3 fruit fly cellular contexts compared by ENCODE assay signal in genomic region chr2L:7207660-7208059, dm6.
TF ChIP-seq lines count a peak whose summit lies in the region.

No protein-coding gene starts in this region.

- TF ChIP-seq CTCF in whole organism, embryonic (GFP tag; optimal IDR thresholded peaks at IDR 0.05; lab: Kevin White, UChicago): no peak

TF ChIP-seq in whole organism, embryonic, 481 proteins besides CTCF, POLR2A, EP300 and RAD21:
- TF ChIP-seq CG10274 (GFP tag; optimal IDR thresholded peaks at IDR 0.05; lab: Kevin White, UChicago): no peak
- no peak for TF ChIP-seq CG6854 (GFP tag; optimal IDR thresholded peaks at IDR 0.05; lab: Kevin White, UChicago)
- TF ChIP-seq nom (GFP tag; optimal IDR thresholded peaks at IDR 0.05; lab: Kevin White, UChicago): peak; percentile 88
- no peak for TF ChIP-seq CG34422 (GFP tag; IDR thresholded peaks at IDR 0.05; lab: Robert Waterston, UW)
- no peak for TF ChIP-seq CG7963 (GFP tag; IDR thresholded peaks at IDR 0.05; lab: Robert Waterston, UW; ENCODE audit: partially characterized antibody)
- peak in 1 of 2 experiments; percentile 41 for TF ChIP-seq bsh (GFP tag; optimal IDR thresholded peaks at IDR 0.05; lab: Kevin White, UChicago)
- TF ChIP-seq sqz (GFP tag; optimal IDR thresholded peaks at IDR 0.05; lab: Kevin White, UChicago): no peak
- TF ChIP-seq hb (GFP tag; IDR thresholded peaks at IDR 0.05; lab: Robert Waterston, UW; ENCODE audit: partially characterized antibody): no peak
- TF ChIP-seq sens (GFP tag; lab: Kevin White, UChicago): no peak
- TF ChIP-seq CG7839 (tag; optimal IDR thresholded peaks at IDR 0.05; lab: Kevin White, UChicago): no peak
- TF ChIP-seq Drgx (GFP tag; IDR thresholded peaks at IDR 0.05; lab: Robert Waterston, UW): peak; percentile 33; the same call in 1 of the 2 replicates
- TF ChIP-seq zfh2 (GFP tag; optimal IDR thresholded peaks at IDR 0.05; lab: Kevin White, UChicago): no peak
- no peak for TF ChIP-seq CG31224 (GFP tag; IDR thresholded peaks at IDR 0.05; lab: Robert Waterston, UW)

TF ChIP-seq in whole organism, prepupa, 60 proteins besides CTCF, POLR2A, EP300 and RAD21:
- TF ChIP-seq CG6276 (GFP tag; optimal IDR thresholded peaks at IDR 0.05; lab: Kevin White, UChicago) (peak; percentile 59), CG31627 (GFP tag; optimal IDR thresholded peaks at IDR 0.05; lab: Kevin White, UChicago) (no peak), CG4318 (GFP tag; optimal IDR thresholded peaks at IDR 0.05; lab: Kevin White, UChicago) (no peak), CG10631 (GFP tag; optimal IDR thresholded peaks at IDR 0.05; lab: Kevin White, UChicago) (no peak), Eip78C (GFP tag; lab: Kevin White, UChicago) (peak; percentile 39), eg (GFP tag; IDR thresholded peaks at IDR 0.05; lab: Robert Waterston, UW) (no peak), spab (GFP tag; optimal IDR thresholded peaks at IDR 0.05; lab: Kevin White, UChicago) (peak; percentile 27), CG6808 (GFP tag; optimal IDR thresholded peaks at IDR 0.05; lab: Kevin White, UChicago) (peak; percentile 64), Eip93F (GFP tag; optimal IDR thresholded peaks at IDR 0.05; lab: Kevin White, UChicago) (no peak), vri (GFP tag; optimal IDR thresholded peaks at IDR 0.05; lab: Kevin White, UChicago) (no peak), CG15336 (GFP tag; IDR thresholded peaks at IDR 0.05; lab: Robert Waterston, UW) (no peak), CG11762 (GFP tag; optimal IDR thresholded peaks at IDR 0.05; lab: Kevin White, UChicago; ENCODE audit: insufficient read depth) (no peak), Sox14 (GFP tag; optimal IDR thresholded peaks at IDR 0.05; lab: Kevin White, UChicago) (no peak), fkh (GFP tag; optimal IDR thresholded peaks at IDR 0.05; lab: Kevin White, UChicago) (no peak), Sox15 (GFP tag; optimal IDR thresholded peaks at IDR 0.05; lab: Kevin White, UChicago) (no peak), svp (GFP tag; lab: Kevin White, UChicago) (peak; percentile 83), Smox (GFP tag; optimal IDR thresholded peaks at IDR 0.05; lab: Kevin White, UChicago) (no peak), CG6854 (GFP tag; optimal IDR thresholded peaks at IDR 0.05; lab: Kevin White, UChicago) (peak; percentile 6), ss (GFP tag; optimal IDR thresholded peaks at IDR 0.05; lab: Kevin White, UChicago) (peak; percentile 55 to 70), CG16779 (tag; optimal IDR thresholded peaks at IDR 0.05; lab: Kevin White, UChicago) (peak; percentile 43), OdsH (GFP tag; optimal IDR thresholded peaks at IDR 0.05; lab: Kevin White, UChicago) (no peak), lz (GFP tag; optimal IDR thresholded peaks at IDR 0.05; lab: Kevin White, UChicago) (no peak), CG3919 (GFP tag; optimal IDR thresholded peaks at IDR 0.05; lab: Kevin White, UChicago) (no peak), CG9139 (GFP tag; optimal IDR thresholded peaks at IDR 0.05; lab: Kevin White, UChicago) (peak; percentile 71), fd85E (GFP tag; optimal IDR thresholded peaks at IDR 0.05; lab: Kevin White, UChicago) (no peak)

TF ChIP-seq in whole organism, pupa, 21 proteins besides CTCF, POLR2A, EP300 and RAD21:
- peak; percentile 69 for TF ChIP-seq gl (tag; optimal IDR thresholded peaks at IDR 0.05; lab: Kevin White, UChicago)
- TF ChIP-seq CG32121 (GFP tag; IDR thresholded peaks at IDR 0.05; lab: Robert Waterston, UW): 0 out of 2 replicates have a peak, but pooled peaks have one; percentile 19
- peak; percentile 11 for TF ChIP-seq CG17806 (tag; optimal IDR thresholded peaks at IDR 0.05; lab: Kevin White, UChicago)
- TF ChIP-seq Pif1A (GFP tag; optimal IDR thresholded peaks at IDR 0.05; lab: Kevin White, UChicago): no peak
- no peak for TF ChIP-seq CG15710 (tag; optimal IDR thresholded peaks at IDR 0.05; lab: Kevin White, UChicago)
- peak; percentile 16 for TF ChIP-seq EcR (GFP tag; optimal IDR thresholded peaks at IDR 0.05; lab: Kevin White, UChicago)
- TF ChIP-seq D1 (tag; optimal IDR thresholded peaks at IDR 0.05; lab: Kevin White, UChicago): no peak
- TF ChIP-seq CG8301 (tag; optimal IDR thresholded peaks at IDR 0.05; lab: Kevin White, UChicago): no peak
- peak; percentile 51; the same call in 1 of the 3 replicates for TF ChIP-seq CG4496 (GFP tag; IDR thresholded peaks at IDR 0.05; lab: Robert Waterston, UW)
TF ChIP-seq in whole organism, pupa: peak in this region for 5.

Comparison
In these comparisons a context has a peak if more than half of its experiments do, and no peak if none do; other contexts are left out.
1. Of the 7 proteins assayed by ChIP-seq in both whole organism, embryonic and whole organism, prepupa: peak only in whole organism, embryonic: none; only in whole organism, prepupa: CG16779 and CG6854; in both: none; in neither: 5.